Fruit fly (Drosophila melanogaster) whole organism, embryonic: ENCODE data around the gene mora.

Experiments
- ATbp ChIP-seq: fragments of 200-800 bp; sonication (Bioruptor generic); optimal IDR thresholded peaks from 2 replicates; lab custom pipeline; 2017; ENCODE audit warnings: missing biosample characterization, mild to moderate bottlenecking, missing genetic modification characterization, missing genetic modification reagents
- Antp ChIP-seq: fragments of 200-800 bp; sonication (Bioruptor generic); optimal IDR thresholded peaks from 3 replicates; lab custom pipeline; 2016; ENCODE audit warnings: missing biosample characterization, missing genetic modification characterization
- Atf-2 ChIP-seq: fragments of 200-800 bp; sonication (Bioruptor generic); optimal IDR thresholded peaks from 2 replicates; lab custom pipeline; 2016; ENCODE audit warnings: missing biosample characterization, missing genetic modification characterization
- CG10147 ChIP-seq: fragments of 200-800 bp; sonication (Bioruptor generic); optimal IDR thresholded peaks from 2 replicates; lab custom pipeline; 2019; ENCODE audit warnings: missing biosample characterization, mild to moderate bottlenecking, missing genetic modification characterization, moderate library complexity
- CG10543 ChIP-seq: fragments of 200-800 bp; sonication (Bioruptor generic); optimal IDR thresholded peaks from 3 replicates; lab custom pipeline; 2017; ENCODE audit warnings: missing biosample characterization, mild to moderate bottlenecking, missing genetic modification characterization, moderate library complexity
- CG12769 ChIP-seq: fragments of 200-800 bp; sonication (Bioruptor generic); optimal IDR thresholded peaks from 2 replicates; lab custom pipeline; 2019; ENCODE audit warnings: missing biosample characterization, mild to moderate bottlenecking, missing genetic modification characterization, moderate library complexity
- CG13424 ChIP-seq: fragments of 200-800 bp; sonication (Bioruptor generic); optimal IDR thresholded peaks from 2 replicates; lab custom pipeline; 2019; ENCODE audit warnings: missing biosample characterization, mild to moderate bottlenecking, missing genetic modification characterization, moderate library complexity
- CG1529 ChIP-seq: fragments of 200-800 bp; sonication (Bioruptor generic); optimal IDR thresholded peaks from 3 replicates; lab custom pipeline; 2018; ENCODE audit warnings: missing biosample characterization, missing genetic modification characterization
- CG16813 ChIP-seq: fragments of 200-800 bp; sonication (Bioruptor generic); IDR thresholded peaks from 3 replicates; pipeline ENCODE4 v1.3.6; 2022; ENCODE audit warnings: missing biosample characterization, missing genetic modification characterization; ENCODE audit not compliant: partially characterized antibody
- CG17359 ChIP-seq: fragments of 200-800 bp; sonication (Bioruptor generic); optimal IDR thresholded peaks from 3 replicates; lab custom pipeline; 2018; ENCODE audit warnings: missing biosample characterization, mild to moderate bottlenecking, missing genetic modification characterization, moderate library complexity
- CG17568 ChIP-seq: fragments of 200-800 bp; sonication (Bioruptor generic); optimal IDR thresholded peaks from 2 replicates; lab custom pipeline; 2018; ENCODE audit warnings: missing biosample characterization, mild to moderate bottlenecking, missing genetic modification characterization, moderate library complexity
- CG17829 ChIP-seq: fragments of 200-800 bp; optimal IDR thresholded peaks from 2 replicates; lab custom pipeline; 2019; ENCODE audit warnings: missing biosample characterization, mild to moderate bottlenecking, missing genetic modification characterization, moderate library complexity
- CG18011 ChIP-seq: fragments of 200-800 bp; sonication (Bioruptor generic); optimal IDR thresholded peaks from 2 replicates; lab custom pipeline; 2017; ENCODE audit warnings: missing biosample characterization, missing genetic modification characterization, mild to moderate bottlenecking, moderate library complexity, missing genotype
- CG3281 ChIP-seq: fragments of 200-800 bp; sonication (Bioruptor generic); optimal IDR thresholded peaks from 3 replicates; lab custom pipeline; 2017; ENCODE audit warnings: missing biosample characterization, mild to moderate bottlenecking, missing genetic modification characterization
- CG33557 ChIP-seq: fragments of 200-800 bp; sonication (Bioruptor generic); optimal IDR thresholded peaks from 2 replicates; lab custom pipeline; 2019; ENCODE audit warnings: missing biosample characterization, mild to moderate bottlenecking, missing genetic modification characterization, moderate library complexity
- CG6683 ChIP-seq: fragments of 200-800 bp; sonication (Bioruptor generic); optimal IDR thresholded peaks from 2 replicates; lab custom pipeline; 2017; ENCODE audit warnings: missing biosample characterization, mild to moderate bottlenecking, missing genetic modification characterization, missing genetic modification reagents
- CG7372 ChIP-seq: fragments of 200-800 bp; sonication (Bioruptor generic); IDR thresholded peaks from 2 replicates; pipeline ENCODE4 v1.3.6; 2022; ENCODE audit warnings: missing biosample characterization, missing genetic modification characterization
- CG7963 ChIP-seq: fragments of 200-800 bp; sonication (Bioruptor generic); IDR thresholded peaks from 3 replicates; pipeline ENCODE4 v1.3.6; 2022; ENCODE audit warnings: missing biosample characterization, missing genetic modification characterization; ENCODE audit not compliant: partially characterized antibody
- CG7987 ChIP-seq: fragments of 200-800 bp; sonication (Bioruptor generic); optimal IDR thresholded peaks from 2 replicates; lab custom pipeline; 2018; ENCODE audit warnings: missing biosample characterization, mild to moderate bottlenecking, missing genetic modification characterization, moderate library complexity
- CG8478 ChIP-seq: fragments of >200 bp; optimal IDR thresholded peaks from 2 replicates; lab custom pipeline; 2018
- CHES-1-like ChIP-seq: fragments of 200-800 bp; sonication (Bioruptor generic); optimal IDR thresholded peaks from 2 replicates; lab custom pipeline; 2016; ENCODE audit warnings: missing biosample characterization, missing genetic modification characterization
- Doc3 ChIP-seq: fragments of 200-800 bp; sonication (Bioruptor generic); IDR thresholded peaks from 3 replicates; pipeline ENCODE4 v1.3.6; 2022; ENCODE audit warnings: missing biosample characterization, missing genetic modification characterization; ENCODE audit not compliant: partially characterized antibody
- Drgx ChIP-seq: fragments of 200-800 bp; sonication (Bioruptor generic); IDR thresholded peaks from 2 replicates; pipeline ENCODE4 v1.3.6; 2022; ENCODE audit warnings: missing biosample characterization, missing genetic modification characterization
- Ets65A ChIP-seq: fragments of 200-800 bp; sonication (Bioruptor generic); peaks from one replicate; lab custom pipeline; 2016; ENCODE audit warnings: missing biosample characterization, missing genetic modification characterization
- HLH3B ChIP-seq: fragments of 200-800 bp; sonication (Bioruptor generic); IDR thresholded peaks from 2 replicates; pipeline ENCODE4 v1.3.6; 2022; ENCODE audit warnings: missing biosample characterization, missing genetic modification characterization
- HmgZ ChIP-seq: fragments of 200-800 bp; sonication (Bioruptor generic); optimal IDR thresholded peaks from 2 replicates; lab custom pipeline; 2018; ENCODE audit warnings: missing biosample characterization, mild to moderate bottlenecking, missing genetic modification characterization
- Rx ChIP-seq: fragments of 200-800 bp; sonication (Bioruptor generic); IDR thresholded peaks from 2 replicates; pipeline ENCODE4 v1.3.6; 2022; ENCODE audit warnings: missing biosample characterization, missing genetic modification characterization
- amos ChIP-seq: fragments of 200-800 bp; sonication (Bioruptor generic); IDR thresholded peaks from 2 replicates; pipeline ENCODE4 v1.3.6; 2022; ENCODE audit warnings: missing biosample characterization, missing genetic modification characterization; ENCODE audit not compliant: partially characterized antibody
- bbx ChIP-seq: fragments of 200-800 bp; sonication (Bioruptor generic); IDR thresholded peaks from 2 replicates; pipeline ENCODE4 v1.3.6; 2022; ENCODE audit warnings: missing biosample characterization, missing genetic modification characterization; ENCODE audit not compliant: partially characterized antibody
- bsh ChIP-seq, 2 experiments: fragments of 200-800 bp; sonication (Bioruptor generic); optimal IDR thresholded peaks; 2 replicates each; lab custom pipeline; 2017 to 2018; ENCODE audit warnings: mild to moderate bottlenecking in 2 of 2, missing biosample characterization in 2 of 2, missing genetic modification characterization in 2 of 2, moderate library complexity in 1 of 2
- chn ChIP-seq: fragments of 200-800 bp; sonication (Bioruptor generic); optimal IDR thresholded peaks from 2 replicates; lab custom pipeline; 2016; ENCODE audit warnings: missing biosample characterization, missing genetic modification characterization
- disco-r ChIP-seq: fragments of 200-800 bp; sonication (Bioruptor generic); optimal IDR thresholded peaks from 2 replicates; lab custom pipeline; 2016; ENCODE audit warnings: missing biosample characterization, missing genetic modification characterization
- exex ChIP-seq: fragments of 200-800 bp; sonication (Bioruptor generic); optimal IDR thresholded peaks from 4 replicates; lab custom pipeline; 2018; ENCODE audit warnings: missing biosample characterization, mild to moderate bottlenecking, missing genetic modification characterization, moderate library complexity
- gsb ChIP-seq: fragments of 200-800 bp; sonication (Bioruptor generic); IDR thresholded peaks from 2 replicates; pipeline ENCODE4 v1.3.6; 2022; ENCODE audit warnings: missing biosample characterization, missing genetic modification characterization
- h ChIP-seq: fragments of >200 bp; optimal IDR thresholded peaks from 2 replicates; lab custom pipeline; 2017
- her ChIP-seq: fragments of 200-800 bp; sonication (Bioruptor generic); optimal IDR thresholded peaks from 2 replicates; lab custom pipeline; 2016; ENCODE audit warnings: missing biosample characterization, missing genetic modification characterization
- hkb ChIP-seq, 2 experiments: fragments of 200-800 bp in 1 of 2; fragments of >200 bp in 1 of 2; sonication (Bioruptor generic) in 1 of 2; IDR thresholded peaks in 1 of 2; optimal IDR thresholded peaks in 1 of 2; 2 replicates each; pipeline versions ENCODE4 v1.3.6 to Lab custom; 2017 to 2022; ENCODE audit warnings: missing biosample characterization in 1 of 2, missing genetic modification characterization in 1 of 2
- ken ChIP-seq: fragments of 200-800 bp; sonication (Bioruptor generic); IDR thresholded peaks from 3 replicates; pipeline ENCODE4 v1.3.6; 2022; ENCODE audit warnings: missing biosample characterization, missing genetic modification characterization
- knrl ChIP-seq: fragments of 200-800 bp; sonication (Bioruptor generic); IDR thresholded peaks from 3 replicates; pipeline ENCODE4 v1.3.6; 2022; ENCODE audit warnings: missing biosample characterization, missing genetic modification characterization; ENCODE audit not compliant: partially characterized antibody
- lmd ChIP-seq: fragments of 200-800 bp; sonication (Bioruptor generic); IDR thresholded peaks from 2 replicates; pipeline ENCODE4 v1.3.6; 2022; ENCODE audit warnings: missing biosample characterization, missing genetic modification characterization
- nau ChIP-seq: fragments of 200-800 bp; sonication (Bioruptor generic); optimal IDR thresholded peaks from 3 replicates; lab custom pipeline; 2017; ENCODE audit warnings: missing biosample characterization, mild to moderate bottlenecking, missing genetic modification characterization, missing genetic modification reagents
- odd ChIP-seq: fragments of 200-800 bp; sonication (Bioruptor generic); optimal IDR thresholded peaks from 2 replicates; lab custom pipeline; 2017; ENCODE audit warnings: missing biosample characterization, mild to moderate bottlenecking, missing genetic modification characterization
- peb ChIP-seq: fragments of 200-800 bp; sonication (Bioruptor generic); IDR thresholded peaks from 2 replicates; pipeline ENCODE4 v1.3.6; 2022; ENCODE audit warnings: missing biosample characterization, missing genetic modification characterization
- pita ChIP-seq: fragments of 200-800 bp; sonication (Bioruptor generic); optimal IDR thresholded peaks from 2 replicates; lab custom pipeline; 2017; ENCODE audit warnings: missing biosample characterization, mild to moderate bottlenecking, missing genetic modification characterization
- pnt ChIP-seq: fragments of 200-800 bp; sonication (Bioruptor generic); optimal IDR thresholded peaks from 3 replicates; lab custom pipeline; 2016; ENCODE audit warnings: missing biosample characterization, missing genetic modification characterization
- pum ChIP-seq: fragments of 200-800 bp; sonication (Bioruptor generic); optimal IDR thresholded peaks from 2 replicates; lab custom pipeline; 2016; ENCODE audit warnings: missing biosample characterization, missing genetic modification characterization
- shn ChIP-seq: fragments of 200-800 bp; sonication (Bioruptor generic); optimal IDR thresholded peaks from 3 replicates; lab custom pipeline; 2016; ENCODE audit warnings: missing biosample characterization, missing genetic modification characterization
- ttk ChIP-seq: fragments of 200-800 bp; sonication (Bioruptor generic); IDR thresholded peaks from 2 replicates; pipeline ENCODE4 v2.1.2; 2022; ENCODE audit warnings: missing biosample characterization, missing genetic modification characterization
- unc-4 ChIP-seq: fragments of 200-800 bp; sonication (Bioruptor generic); IDR thresholded peaks from 2 replicates; pipeline ENCODE4 v1.3.6; 2022; ENCODE audit warnings: missing biosample characterization, missing genetic modification characterization; ENCODE audit not compliant: partially characterized antibody

Gene mora

DNA sequence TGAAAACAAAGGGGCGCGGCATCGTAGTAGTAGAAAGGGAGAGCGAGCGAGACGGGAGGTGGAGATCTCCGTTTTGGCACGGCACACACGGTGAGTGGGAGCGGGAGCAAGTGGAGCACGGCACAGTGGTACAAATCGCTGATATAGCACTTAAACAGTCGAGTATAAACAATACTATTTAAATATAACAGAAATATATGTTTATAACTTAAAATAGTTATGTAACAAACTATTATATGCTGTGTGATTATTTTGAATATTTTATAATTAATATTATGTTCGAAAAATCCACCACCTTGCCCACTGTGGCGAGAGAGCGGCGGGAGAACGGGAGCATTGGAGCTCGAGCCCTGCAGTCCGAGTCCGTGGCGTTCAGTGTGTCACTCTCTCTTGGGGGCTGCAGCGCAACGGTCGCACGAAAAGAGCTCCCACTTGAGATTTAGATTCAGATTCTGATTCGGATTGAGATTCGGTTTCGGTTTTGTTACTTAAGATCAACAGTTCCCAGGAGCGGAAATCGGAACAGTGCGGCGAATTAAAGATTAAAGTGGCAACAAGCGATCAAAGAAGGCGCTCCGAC is 45.1 kb upstream of the mora start, which contains the start of gene Kal1 (continued):
- TF ChIP-seq amos = no peak
- no peak for TF ChIP-seq bbx (GFP tag; lab: Robert Waterston, UW)
- TF ChIP-seq knrl = 0 out of 3 replicates have a peak, but pooled peaks have one; percentile 38
- peak; percentile 69 for TF ChIP-seq gsb
- peak; percentile 55 for TF ChIP-seq CG18011 (GFP tag; lab: Kevin White, UChicago)
- TF ChIP-seq HmgZ (tag; lab: Kevin White, UChicago) = peak; percentile 81
- TF ChIP-seq CG13424 (tag; lab: Kevin White, UChicago) = peak; percentile 95
- TF ChIP-seq Antp (GFP tag; lab: Kevin White, UChicago) = no peak
- no peak for TF ChIP-seq h (lab: Kevin White, UChicago)
- peak; percentile 85 for TF ChIP-seq Rx (GFP tag; lab: Robert Waterston, UW)
- peak; percentile 98 for TF ChIP-seq bsh (GFP tag; optimal IDR thresholded peaks at IDR 0.05; lab: Kevin White, UChicago)
- no peak for TF ChIP-seq hkb (optimal IDR thresholded peaks at IDR 0.05; lab: Kevin White, UChicago)
- peak; percentile 96 for TF ChIP-seq hkb (GFP tag; IDR thresholded peaks at IDR 0.05; lab: Robert Waterston, UW)
- peak; percentile 90 for TF ChIP-seq ken (GFP tag; lab: Robert Waterston, UW)
- no peak for TF ChIP-seq shn
- TF ChIP-seq exex (tag; lab: Kevin White, UChicago) = peak; percentile 56
- TF ChIP-seq CG7963 (GFP tag; lab: Robert Waterston, UW) = no peak
- TF ChIP-seq odd = peak; percentile 94
- TF ChIP-seq HLH3B (GFP tag; lab: Robert Waterston, UW) = peak; percentile 96
- TF ChIP-seq unc-4 (GFP tag; lab: Robert Waterston, UW) = no peak
- no peak for TF ChIP-seq pnt (GFP tag; lab: Kevin White, UChicago)
- peak; percentile 89 for TF ChIP-seq CG17568 (GFP tag; lab: Kevin White, UChicago)
- TF ChIP-seq CG3281 = peak; percentile 85
- peak; percentile 90 for TF ChIP-seq lmd (GFP tag; lab: Robert Waterston, UW)
- no peak for TF ChIP-seq Doc3
- peak; percentile 90 for TF ChIP-seq ttk (GFP tag; lab: Robert Waterston, UW)
- peak; percentile 34 for TF ChIP-seq pum (GFP tag; lab: Kevin White, UChicago)
- no peak for TF ChIP-seq pita (GFP tag; lab: Kevin White, UChicago)
- TF ChIP-seq Atf-2 = peak; percentile 20
- TF ChIP-seq Drgx = peak; percentile 99
- peak; percentile 95 for TF ChIP-seq CG17829
- peak; percentile 73 for TF ChIP-seq CG7372
- no peak for TF ChIP-seq disco-r
- no peak for TF ChIP-seq her
- TF ChIP-seq nau = no peak
- TF ChIP-seq Ets65A = peak; percentile 85
- peak; percentile 96 for TF ChIP-seq ATbp (GFP tag; lab: Kevin White, UChicago)
- peak; percentile 94 for TF ChIP-seq CG1529 (GFP tag; lab: Kevin White, UChicago)
- no peak for TF ChIP-seq CG8478 (lab: Kevin White, UChicago)
- TF ChIP-seq chn (GFP tag; lab: Kevin White, UChicago) = peak; percentile 49
- TF ChIP-seq CG10543 (GFP tag; lab: Kevin White, UChicago) = peak; percentile 66
- peak; percentile 96 for TF ChIP-seq CG17359 (tag; lab: Kevin White, UChicago)
- TF ChIP-seq CG10147 (GFP tag; lab: Kevin White, UChicago) = peak; percentile 79
- TF ChIP-seq CG12769 = peak; percentile 88
- TF ChIP-seq CG16813 (GFP tag; lab: Robert Waterston, UW) = no peak
- peak; percentile 85 for TF ChIP-seq CG6683 (GFP tag; lab: Kevin White, UChicago)
- TF ChIP-seq CG33557 (GFP tag; lab: Kevin White, UChicago) = peak; percentile 86
- TF ChIP-seq CG7987 (GFP tag; lab: Kevin White, UChicago) = peak; percentile 50
- TF ChIP-seq CHES-1-like (GFP tag; lab: Kevin White, UChicago) = no peak
- peak; percentile 87 for TF ChIP-seq peb (GFP tag; lab: Robert Waterston, UW)
